Worm (Caenorhabditis elegans) whole organism, young adult: ENCODE data around the gene K02D10.3.

Experiments
- B0035.1 ChIP-seq: sonication (generic microtip); optimal IDR thresholded peaks from 2 replicates; lab custom pipeline; 2016; ENCODE audit warnings: missing genetic modification characterization, mild to moderate bottlenecking, missing compliant biosample characterization, missing genotype, missing genetic modification reagents
- B0261.1 ChIP-seq: sonication (generic microtip); optimal IDR thresholded peaks from 2 replicates; lab custom pipeline; 2016; ENCODE audit warnings: mild to moderate bottlenecking, missing genetic modification characterization, moderate library complexity, missing compliant biosample characterization
- F22D6.2 ChIP-seq: sonication (generic microtip); optimal IDR thresholded peaks from 2 replicates; lab custom pipeline; 2016; ENCODE audit warnings: mild to moderate bottlenecking, missing genetic modification characterization, missing compliant biosample characterization
- F37B4.10 ChIP-seq: fragments of 200-800 bp; sonication (Bioruptor generic); IDR thresholded peaks from 2 replicates; pipeline ENCODE4 v1.3.6; 2022; ENCODE audit warnings: missing genetic modification characterization, missing compliant biosample characterization
- F52B5.7 ChIP-seq: sonication (generic microtip); optimal IDR thresholded peaks from 2 replicates; lab custom pipeline; 2016; ENCODE audit warnings: mild to moderate bottlenecking, missing genetic modification characterization, missing compliant biosample characterization
- F55B11.4 ChIP-seq: sonication (generic microtip); optimal IDR thresholded peaks from 2 replicates; lab custom pipeline; 2016; ENCODE audit warnings: missing compliant biosample characterization, missing genetic modification characterization, borderline replicate concordance; ENCODE audit not compliant: insufficient read depth
- Y56A3A.18 ChIP-seq: fragments of 200-800 bp; sonication (Bioruptor generic); IDR thresholded peaks from 2 replicates; pipeline ENCODE4 v1.3.6; 2022; ENCODE audit warnings: missing genetic modification reagents, missing genetic modification characterization, missing compliant biosample characterization
- akir-1 ChIP-seq: fragments of 200-800 bp; sonication (Bioruptor generic); optimal IDR thresholded peaks from 2 replicates; lab custom pipeline; 2018; ENCODE audit warnings: mild to moderate bottlenecking, missing genetic modification characterization, moderate library complexity, missing compliant biosample characterization
- attf-3 ChIP-seq: fragments of 200-800 bp; sonication (Bioruptor generic); conservative IDR thresholded peaks from 2 replicates; pipeline ENCODE4 v1.3.6; 2022; ENCODE audit warnings: missing genetic modification reagents, missing genetic modification characterization, missing compliant biosample characterization
- attf-5 ChIP-seq: fragments of 200-800 bp; sonication (Bioruptor generic); optimal IDR thresholded peaks from 2 replicates; lab custom pipeline; 2018; ENCODE audit warnings: mild to moderate bottlenecking, missing genetic modification characterization, missing compliant biosample characterization
- attf-6 ChIP-seq: fragments of 200-800 bp; sonication (Bioruptor generic); IDR thresholded peaks from 2 replicates; pipeline ENCODE4 v1.3.6; 2022; ENCODE audit warnings: missing genetic modification reagents, missing genetic modification characterization, missing compliant biosample characterization
- ceh-100 ChIP-seq: fragments of 200-800 bp; sonication (Bioruptor generic); IDR thresholded peaks from 2 replicates; pipeline ENCODE4 v1.3.6; 2022; ENCODE audit warnings: missing genetic modification reagents, missing genetic modification characterization, missing compliant biosample characterization
- ceh-27 ChIP-seq: fragments of 200-800 bp; sonication (Bioruptor generic); optimal IDR thresholded peaks from 2 replicates; lab custom pipeline; 2018; ENCODE audit warnings: mild to moderate bottlenecking, missing genetic modification characterization, moderate library complexity, missing compliant biosample characterization
- dox-1 ChIP-seq: fragments of 200-800 bp; sonication (Bioruptor generic); IDR thresholded peaks from 2 replicates; pipeline ENCODE4 v1.3.6; 2022; ENCODE audit warnings: missing genetic modification reagents, missing genetic modification characterization, missing compliant biosample characterization
- egrh-3 ChIP-seq: fragments of 200-800 bp; sonication (Bioruptor generic); IDR thresholded peaks from 2 replicates; pipeline ENCODE4 v1.3.6; 2022; ENCODE audit warnings: missing genetic modification reagents, missing genetic modification characterization, missing compliant biosample characterization
- ekl-4 ChIP-seq: fragments of 200-800 bp; sonication (Bioruptor generic); IDR thresholded peaks from 2 replicates; pipeline ENCODE4 v1.3.6; 2022; ENCODE audit warnings: missing genetic modification reagents, missing genetic modification characterization, missing compliant biosample characterization
- gei-17 ChIP-seq: fragments of 200-800 bp; sonication (Bioruptor generic); optimal IDR thresholded peaks from 2 replicates; lab custom pipeline; 2018; ENCODE audit warnings: mild to moderate bottlenecking, missing genetic modification characterization, missing compliant biosample characterization
- lag-1 ChIP-seq: fragments of 200-800 bp; sonication (Bioruptor generic); IDR thresholded peaks from 2 replicates; pipeline ENCODE4 v1.3.6; 2022; ENCODE audit warnings: missing genetic modification reagents, missing genetic modification characterization, missing compliant biosample characterization
- let-526 ChIP-seq: fragments of 200-800 bp; sonication (Bioruptor generic); IDR thresholded peaks from 2 replicates; pipeline ENCODE4 v1.3.6; 2022; ENCODE audit warnings: missing genetic modification reagents, missing genetic modification characterization, missing compliant biosample characterization
- let-607 ChIP-seq, 2 experiments: fragments of 200-800 bp in 1 of 2; sonication (Bioruptor generic) in 1 of 2; sonication (generic microtip) in 1 of 2; optimal IDR thresholded peaks; 2 replicates each; lab custom pipeline; 2016 to 2018; ENCODE audit warnings: mild to moderate bottlenecking in 2 of 2, missing compliant biosample characterization in 2 of 2, missing genetic modification characterization in 2 of 2, moderate library complexity in 2 of 2, missing genotype in 1 of 2
- lin-26 ChIP-seq: fragments of 200-800 bp; sonication (Bioruptor generic); IDR thresholded peaks from 2 replicates; pipeline ENCODE4 v1.3.6; 2022; ENCODE audit warnings: missing genetic modification reagents, missing genetic modification characterization, missing compliant biosample characterization
- lin-54 ChIP-seq: fragments of 200-800 bp; sonication (Bioruptor generic); optimal IDR thresholded peaks from 2 replicates; lab custom pipeline; 2018; ENCODE audit warnings: mild to moderate bottlenecking, missing genetic modification characterization, missing compliant biosample characterization
- lir-1 ChIP-seq: fragments of 200-800 bp; sonication (Bioruptor generic); conservative IDR thresholded peaks from 2 replicates; pipeline ENCODE4 v1.3.6; 2022; ENCODE audit warnings: missing genetic modification reagents, missing genetic modification characterization, missing compliant biosample characterization
- madf-10 ChIP-seq: sonication (generic microtip); optimal IDR thresholded peaks from 2 replicates; lab custom pipeline; 2016; ENCODE audit warnings: mild to moderate bottlenecking, missing genetic modification characterization, missing compliant biosample characterization
- madf-6 ChIP-seq: fragments of 200-800 bp; sonication (Bioruptor generic); IDR thresholded peaks from 2 replicates; pipeline ENCODE4 v1.3.6; 2022; ENCODE audit warnings: missing genetic modification reagents, missing genetic modification characterization, missing compliant biosample characterization
- mcd-1 ChIP-seq: fragments of 200-800 bp; sonication (Bioruptor generic); IDR thresholded peaks from 2 replicates; pipeline ENCODE4 v1.3.6; 2022; ENCODE audit warnings: missing genetic modification reagents, missing genetic modification characterization, missing compliant biosample characterization
- mes-4 ChIP-seq: sonication (generic microtip); optimal IDR thresholded peaks from 2 replicates; lab custom pipeline; 2016; ENCODE audit warnings: missing genotype, missing genetic modification characterization, missing compliant biosample characterization
- nhr-27 ChIP-seq: fragments of 200-800 bp; sonication (Bioruptor generic); optimal IDR thresholded peaks from 2 replicates; lab custom pipeline; 2018; ENCODE audit warnings: mild to moderate bottlenecking, missing genetic modification characterization, moderate library complexity, missing compliant biosample characterization
- nhr-80 ChIP-seq: sonication (generic microtip); optimal IDR thresholded peaks from 2 replicates; lab custom pipeline; 2016; ENCODE audit warnings: missing genetic modification characterization, missing compliant biosample characterization
- nhr-90 ChIP-seq: sonication (generic microtip); optimal IDR thresholded peaks from 2 replicates; lab custom pipeline; 2016; ENCODE audit warnings: missing genotype, mild to moderate bottlenecking, missing genetic modification characterization, missing compliant biosample characterization
- pbrm-1 ChIP-seq: fragments of 200-800 bp; sonication (Bioruptor generic); IDR thresholded peaks from 2 replicates; pipeline ENCODE4 v1.3.6; 2022; ENCODE audit warnings: missing genetic modification reagents, missing genetic modification characterization, missing compliant biosample characterization
- pha-4 ChIP-seq: fragments of 150-350 bp; sonication (generic microtip); optimal IDR thresholded peaks from 2 replicates; lab custom pipeline; 2014; ENCODE audit warnings: missing biosample characterization, missing genetic modification reagents, missing genetic modification characterization
- rpc-1 ChIP-seq, 2 experiments: fragments of 150-350 bp in 1 of 2; sonication (generic microtip) in 1 of 2; optimal IDR thresholded peaks; 2 replicates each; lab custom pipeline; 2014 to 2018; ENCODE audit warnings: missing biosample characterization in 1 of 2, missing genetic modification characterization in 1 of 2, missing genetic modification reagents in 1 of 2, missing genotype in 1 of 2
- snpc-1.3 ChIP-seq: sonication (generic microtip); optimal IDR thresholded peaks from 2 replicates; lab custom pipeline; 2017; ENCODE audit warnings: missing genetic modification characterization, mild to moderate bottlenecking, missing compliant biosample characterization, antibody characterized with exemption, moderate library complexity, missing genotype, missing genetic modification reagents; ENCODE audit not compliant: insufficient read depth
- snpc-4 ChIP-seq, 5 experiments: fragments of 150-350 bp in 1 of 5; sonication (generic microtip) in 4 of 5; optimal IDR thresholded peaks; 2 replicates each; lab custom pipeline; 2014 to 2018; ENCODE audit warnings: missing genetic modification characterization in 5 of 5, missing biosample characterization in 3 of 5, antibody characterized with exemption in 2 of 5, mild to moderate bottlenecking in 2 of 5, missing compliant biosample characterization in 2 of 5, missing genotype in 2 of 5, moderate library complexity in 2 of 5, missing genetic modification reagents in 1 of 5
- somi-1 ChIP-seq: fragments of 200-800 bp; sonication (Bioruptor generic); optimal IDR thresholded peaks from 2 replicates; lab custom pipeline; 2018; ENCODE audit warnings: mild to moderate bottlenecking, missing genetic modification characterization, missing compliant biosample characterization
- tbp1 ChIP-seq: fragments of 200-800 bp; sonication (Bioruptor generic); optimal IDR thresholded peaks from 2 replicates; lab custom pipeline; 2018; ENCODE audit warnings: mild to moderate bottlenecking, missing genetic modification characterization, missing compliant biosample characterization
- unc-62 ChIP-seq: fragments of 150-350 bp; optimal IDR thresholded peaks from 2 replicates; lab custom pipeline; 2014; ENCODE audit warnings: missing biosample characterization, missing genetic modification reagents, missing genetic modification characterization
- zim-3 ChIP-seq: sonication (generic microtip); optimal IDR thresholded peaks from 2 replicates; lab custom pipeline; 2017; ENCODE audit warnings: mild to moderate bottlenecking, missing genetic modification characterization, moderate library complexity, missing compliant biosample characterization
- ztf-18 ChIP-seq: sonication (generic microtip); optimal IDR thresholded peaks from 2 replicates; lab custom pipeline; 2016; ENCODE audit warnings: missing genotype, mild to moderate bottlenecking, missing genetic modification characterization, missing compliant biosample characterization
- ztf-22 ChIP-seq: fragments of 200-800 bp; sonication (Bioruptor generic); optimal IDR thresholded peaks from 2 replicates; lab custom pipeline; 2018; ENCODE audit warnings: mild to moderate bottlenecking, missing genetic modification characterization, moderate library complexity, missing compliant biosample characterization
- ztf-25 ChIP-seq: fragments of 200-800 bp; sonication (Bioruptor generic); IDR thresholded peaks from 2 replicates; pipeline ENCODE4 v1.3.6; 2022; ENCODE audit warnings: missing genetic modification reagents, missing genetic modification characterization, missing compliant biosample characterization
- ztf-3 ChIP-seq: fragments of 200-800 bp; sonication (Bioruptor generic); optimal IDR thresholded peaks from 2 replicates; lab custom pipeline; 2018; ENCODE audit warnings: mild to moderate bottlenecking, missing genetic modification characterization, missing compliant biosample characterization
- ztf-6 ChIP-seq: fragments of 200-800 bp; sonication (Bioruptor generic); IDR thresholded peaks from 2 replicates; pipeline ENCODE4 v1.3.6; 2022; ENCODE audit warnings: missing genetic modification reagents, missing genetic modification characterization, missing compliant biosample characterization

The K02D10.3 gene

DNA sequence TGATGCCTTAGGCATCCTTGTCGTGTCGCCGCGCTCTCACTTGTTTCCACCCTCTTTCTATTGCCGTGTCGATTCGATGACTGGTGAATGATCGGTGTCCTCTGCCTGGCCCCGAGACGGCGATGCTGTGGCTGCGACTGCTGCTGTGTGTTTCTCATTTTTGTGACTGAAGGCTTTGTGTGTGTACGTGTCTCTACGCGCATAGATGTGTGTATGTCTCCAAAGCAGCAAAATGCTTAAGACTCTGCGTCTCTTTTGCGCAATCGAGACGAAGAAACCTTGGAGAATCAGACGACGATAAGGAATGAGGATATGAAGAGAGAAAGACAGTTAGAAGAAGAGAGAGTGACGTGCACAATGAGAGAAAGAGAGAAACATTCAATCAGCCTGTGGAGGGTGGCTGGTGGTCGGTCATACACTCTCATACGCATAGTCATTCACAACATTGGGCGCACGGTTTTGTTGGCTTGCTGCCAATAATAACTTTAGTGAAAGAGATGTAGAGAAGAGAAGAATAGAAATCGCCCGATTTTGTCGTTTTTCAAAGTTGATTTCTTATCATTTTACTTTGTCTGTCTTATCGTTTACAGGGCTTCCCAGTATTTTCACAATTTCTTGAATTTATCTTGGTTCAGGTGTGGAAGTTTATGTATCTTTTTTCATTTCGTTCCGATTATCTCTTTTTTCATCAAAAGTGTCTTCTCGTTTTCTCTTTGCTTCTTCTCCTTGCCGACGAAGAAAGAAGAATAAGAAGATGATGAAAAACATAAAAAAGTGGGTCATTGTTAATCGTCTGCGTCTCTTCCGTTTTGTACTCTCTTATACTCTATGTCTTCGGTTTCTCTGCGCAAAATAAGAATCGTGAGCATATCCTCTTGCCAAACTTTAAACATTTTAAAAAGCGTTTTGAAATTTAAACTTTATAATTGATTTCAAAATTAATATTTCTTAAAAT is 30.4 kb upstream of the K02D10.3 start:
- TF ChIP-seq mcd-1 (GFP tag; lab: Robert Waterston, UW) (peak; percentile 69), nhr-90 (tag; lab: Kevin White, UChicago) (peak; percentile 85), let-607 (tag; optimal IDR thresholded peaks at IDR 0.05; lab: Kevin White, UChicago) (peak; percentile 87 to 92), lag-1 (GFP tag; lab: Robert Waterston, UW) (0 out of 2 replicates have a peak, but pooled peaks have one; percentile 56), madf-6 (GFP tag; lab: Robert Waterston, UW) (no peak), pbrm-1 (GFP tag; lab: Robert Waterston, UW) (peak; percentile 79), somi-1 (GFP tag; lab: Kevin White, UChicago) (peak; percentile 94), pha-4 (tag; lab: Kevin White, UChicago) (peak; percentile 90), Y56A3A.18 (0 out of 2 replicates have a peak, but pooled peaks have one; percentile 21), F22D6.2 (tag; lab: Kevin White, UChicago) (peak; percentile 77), madf-10 (peak; percentile 88), ekl-4 (GFP tag; lab: Robert Waterston, UW) (peak; percentile 35; the same call in 1 of the 2 replicates), ceh-100 (peak; percentile 37; the same call in 1 of the 2 replicates), nhr-27 (tag; lab: Kevin White, UChicago) (no peak), mes-4 (tag; lab: Kevin White, UChicago) (no peak), unc-62 (GFP tag; lab: Kevin White, UChicago) (peak; percentile 89), dox-1 (peak; percentile 88), lir-1 (peak; percentile 49; the same call in 1 of the 2 replicates), B0035.1 (tag; lab: Kevin White, UChicago) (peak; percentile 67), attf-3 (GFP tag; lab: Robert Waterston, UW) (peak; percentile 17; the same call in 1 of the 2 replicates), ztf-3 (GFP tag; lab: Kevin White, UChicago) (peak; percentile 83), ceh-27 (GFP tag; lab: Kevin White, UChicago) (peak; percentile 90), attf-6 (no peak), lin-26 (GFP tag; lab: Robert Waterston, UW) (peak; percentile 75; the same call in 1 of the 2 replicates), B0261.1 (tag; lab: Kevin White, UChicago) (no peak), attf-5 (GFP tag; lab: Kevin White, UChicago) (peak; percentile 97), rpc-1 (optimal IDR thresholded peaks at IDR 0.05; lab: Kevin White, UChicago) (no peak), rpc-1 (tag; optimal IDR thresholded peaks at IDR 0.05; lab: Kevin White, UChicago) (no peak), lin-54 (peak; percentile 67), akir-1 (peak; percentile 70), ztf-6 (GFP tag; lab: Robert Waterston, UW) (no peak), F37B4.10 (GFP tag; lab: Robert Waterston, UW) (no peak), let-526 (GFP tag; lab: Robert Waterston, UW) (no peak; the same call in none of the 2 replicates), snpc-4 (GFP tag; optimal IDR thresholded peaks at IDR 0.05; lab: Kevin White, UChicago) (no peak), snpc-4 (tag; optimal IDR thresholded peaks at IDR 0.05; lab: Kevin White, UChicago) (peak; percentile 49 to 76 (median 74)), ztf-22 (GFP tag; lab: Kevin White, UChicago) (peak; percentile 96), tbp1 (GFP tag; lab: Kevin White, UChicago) (peak; percentile 57), F52B5.7 (no peak), ztf-18 (tag; lab: Kevin White, UChicago) (peak; percentile 77), F55B11.4 (tag; lab: Kevin White, UChicago) (no peak), snpc-1.3 (tag; lab: Kevin White, UChicago) (peak; percentile 48), zim-3 (tag; lab: Kevin White, UChicago) (no peak), ztf-25 (GFP tag; lab: Robert Waterston, UW) (no peak), nhr-80 (tag; lab: Kevin White, UChicago) (peak; percentile 99), gei-17 (GFP tag; lab: Kevin White, UChicago) (peak; percentile 73), egrh-3 (GFP tag; lab: Robert Waterston, UW) (peak; percentile 53; the same call in 1 of the 2 replicates)
